Fruit fly (Drosophila melanogaster): ENCODE results near the gene PolrMT.

PolrMT gene

dm6 chr2L:1074180-1074864, 33.9 kb downstream of the PolrMT start (continued):
- TF ChIP-seq CG8359 (GFP tag; optimal IDR thresholded peaks at IDR 0.05; ENCODE audit: borderline replicate concordance) (peak; percentile 73), CG12659 (GFP tag; optimal IDR thresholded peaks at IDR 0.05) (peak; percentile 78), CG4404 (GFP tag; IDR thresholded peaks at IDR 0.05) (no peak), CG1603 (tag; optimal IDR thresholded peaks at IDR 0.05) (peak; percentile 96), CG12236 (GFP tag; optimal IDR thresholded peaks at IDR 0.05) (peak; percentile 71), Fer1 (GFP tag; optimal IDR thresholded peaks at IDR 0.05) (peak; percentile 73), Usf (GFP tag; optimal IDR thresholded peaks at IDR 0.05) (peak; percentile 51), CTCF (GFP tag; optimal IDR thresholded peaks at IDR 0.05) (peak; percentile 17), B-H1 (GFP tag; IDR thresholded peaks at IDR 0.05) (peak; percentile 41; the same call in 1 of the 3 replicates), Atf3 (GFP tag; optimal IDR thresholded peaks at IDR 0.05) (peak; percentile 70), Hmx (GFP tag; optimal IDR thresholded peaks at IDR 0.05) (no peak), CG14441 (GFP tag; IDR thresholded peaks at IDR 0.05) (peak; percentile 67), aop (GFP tag; IDR thresholded peaks at IDR 0.05) (peak; percentile 41; the same call in 1 of the 2 replicates), ci (GFP tag; IDR thresholded peaks at IDR 0.05) (peak; percentile 88), lbe (GFP tag; optimal IDR thresholded peaks at IDR 0.05) (no peak), Poxn (GFP tag; IDR thresholded peaks at IDR 0.05) (no peak), grn (GFP tag; optimal IDR thresholded peaks at IDR 0.05) (no peak), h (optimal IDR thresholded peaks at IDR 0.05) (no peak), CG6791 (GFP tag; IDR thresholded peaks at IDR 0.05; ENCODE audit: partially characterized antibody) (no peak), CG10209 (GFP tag; optimal IDR thresholded peaks at IDR 0.05) (peak; percentile 75), croc (GFP tag; conservative IDR thresholded peaks at IDR 0.05) (peak; percentile 80), pnt (GFP tag; optimal IDR thresholded peaks at IDR 0.05) (peak; percentile 67), CG32772 (GFP tag; IDR thresholded peaks at IDR 0.05) (peak; percentile 81), ewg (GFP tag; optimal IDR thresholded peaks at IDR 0.05) (peak; percentile 76), dimm (GFP tag; IDR thresholded peaks at IDR 0.05) (0 out of 2 replicates have a peak, but pooled peaks have one; percentile 8), CG15514 (GFP tag; optimal IDR thresholded peaks at IDR 0.05) (peak; percentile 21), Ptx1 (GFP tag; IDR thresholded peaks at IDR 0.05) (peak; percentile 73), gcm2 (GFP tag; optimal IDR thresholded peaks at IDR 0.05) (peak; percentile 57), scrt (GFP tag; optimal IDR thresholded peaks at IDR 0.05) (peak; percentile 59), psq (GFP tag; optimal IDR thresholded peaks at IDR 0.05) (peak; percentile 53), jumu (GFP tag; optimal IDR thresholded peaks at IDR 0.05) (peak; percentile 65), CG6689 (GFP tag; IDR thresholded peaks at IDR 0.05) (peak; percentile 82), CG11560 (tag; IDR thresholded peaks at IDR 0.05) (no peak), CG9797 (GFP tag; optimal IDR thresholded peaks at IDR 0.05) (no peak), Antp (GFP tag; optimal IDR thresholded peaks at IDR 0.05) (peak; percentile 66), wek (GFP tag; optimal IDR thresholded peaks at IDR 0.05) (peak; percentile 63), CG10979 (tag; optimal IDR thresholded peaks at IDR 0.05) (peak; percentile 93), Fer2 (tag; optimal IDR thresholded peaks at IDR 0.05) (no peak), Six4 (GFP tag; optimal IDR thresholded peaks at IDR 0.05) (peak; percentile 80), chif (GFP tag; optimal IDR thresholded peaks at IDR 0.05) (peak; percentile 67 to 82), CG17186 (GFP tag; optimal IDR thresholded peaks at IDR 0.05) (peak; percentile 43), chn (GFP tag; optimal IDR thresholded peaks at IDR 0.05) (peak; percentile 69), CG9932 (GFP tag; IDR thresholded peaks at IDR 0.05) (peak; percentile 38; the same call in 1 of the 2 replicates), Chrac-16 (GFP tag; optimal IDR thresholded peaks at IDR 0.05) (peak; percentile 71), pan (optimal IDR thresholded peaks at IDR 0.05) (no peak), pan (GFP tag; optimal IDR thresholded peaks at IDR 0.05 in 1 of 2, IDR thresholded peaks at IDR 0.05 in 1 of 2) (peak in 1 of 2 experiments; percentile 61), CG4328 (GFP tag; optimal IDR thresholded peaks at IDR 0.05) (peak; percentile 41), CG9876 (GFP tag; optimal IDR thresholded peaks at IDR 0.05) (no peak), CG2120 (GFP tag; optimal IDR thresholded peaks at IDR 0.05) (peak; percentile 60), CG10431 (GFP tag; optimal IDR thresholded peaks at IDR 0.05) (peak; percentile 40), ato (GFP tag; IDR thresholded peaks at IDR 0.05; ENCODE audit: partially characterized antibody) (no peak)
